Worm (Caenorhabditis elegans) whole organism, L1 larva: ENCODE results near the gene fbxb-91.
A peak's percentile ranks its signal among the peaks of the same experiment; 100 is the strongest.

Source experiments
- F16B12.6 ChIP-seq: fragments of 150-350 bp; optimal IDR thresholded peaks from 2 replicates; lab custom pipeline; 2014; ENCODE audit warnings: missing biosample characterization, missing genetic modification characterization
- alr-1 ChIP-seq: fragments of 200-800 bp; sonication (Bioruptor generic); optimal IDR thresholded peaks from 2 replicates; lab custom pipeline; 2018; ENCODE audit warnings: borderline replicate concordance, mild to moderate bottlenecking, missing genetic modification characterization, missing compliant biosample characterization
- ceh-82 ChIP-seq, 3 experiments: fragments of 150-350 bp in 1 of 3; sonication (generic microtip) in 2 of 3; optimal IDR thresholded peaks; 2 replicates each; lab custom pipeline; 2014 to 2017; ENCODE audit warnings: missing biosample characterization in 3 of 3, missing genetic modification characterization in 3 of 3
- dpl-1 ChIP-seq, 3 experiments: fragments of 150-350 bp in 2 of 3; sonication (generic microtip) in 1 of 3; optimal IDR thresholded peaks; 2 replicates each; lab custom pipeline; 2014 to 2017; ENCODE audit warnings: missing biosample characterization in 3 of 3, missing genetic modification characterization in 3 of 3, missing genetic modification reagents in 3 of 3
- efl-1 ChIP-seq, 4 experiments: fragments of 150-350 bp; optimal IDR thresholded peaks in 3 of 4; peaks in 1 of 4; 1 replicate in 1 of 4; 2 replicates in 3 of 4; lab custom pipeline; 2014; ENCODE audit warnings: missing biosample characterization in 2 of 4, missing genetic modification characterization in 2 of 4, missing genetic modification reagents in 2 of 4
- egl-27 ChIP-seq, 2 experiments: fragments of 150-350 bp in 1 of 2; sonication (generic microtip); optimal IDR thresholded peaks; 3 replicates each; lab custom pipeline; 2017 to 2018; ENCODE audit warnings: missing biosample characterization in 2 of 2, missing genetic modification characterization in 2 of 2, missing genetic modification reagents in 2 of 2
- elt-2 ChIP-seq: sonication (generic microtip); optimal IDR thresholded peaks from 2 replicates; lab custom pipeline; 2016; ENCODE audit warnings: missing genetic modification characterization, mild to moderate bottlenecking, inconsistent platforms, missing compliant biosample characterization, missing genetic modification reagents
- elt-3 ChIP-seq, 6 experiments: fragments of 150-350 bp in 1 of 6; sonication (generic microtip); optimal IDR thresholded peaks; 2 replicates each; lab custom pipeline; 2017 to 2018; ENCODE audit warnings: missing biosample characterization in 6 of 6, missing genetic modification characterization in 6 of 6, inconsistent platforms in 1 of 6
- ets-5 ChIP-seq: fragments of 200-800 bp; sonication (Bioruptor generic); IDR thresholded peaks from 2 replicates; pipeline ENCODE4 v1.3.6; 2022; ENCODE audit warnings: missing genetic modification characterization, missing compliant biosample characterization
- fkh-8 ChIP-seq: sonication (generic microtip); optimal IDR thresholded peaks from 2 replicates; lab custom pipeline; 2016; ENCODE audit warnings: mild to moderate bottlenecking, missing genetic modification characterization, missing compliant biosample characterization
- fos-1 ChIP-seq: fragments of 150-350 bp; optimal IDR thresholded peaks from 2 replicates; lab custom pipeline; 2014; ENCODE audit warnings: missing biosample characterization, missing genetic modification characterization
- hlh-17 ChIP-seq: fragments of 200-800 bp; sonication (Bioruptor generic); optimal IDR thresholded peaks from 2 replicates; lab custom pipeline; 2018; ENCODE audit warnings: missing genetic modification characterization, mild to moderate bottlenecking, missing compliant biosample characterization, moderate library complexity, borderline replicate concordance
- hpl-2 ChIP-seq: fragments of 150-350 bp; optimal IDR thresholded peaks from 2 replicates; lab custom pipeline; 2014; ENCODE audit warnings: missing biosample characterization, missing genetic modification reagents, missing genetic modification characterization
- lin-13 ChIP-seq: fragments of 150-350 bp; optimal IDR thresholded peaks from 2 replicates; lab custom pipeline; 2014; ENCODE audit warnings: missing biosample characterization, missing genetic modification reagents, missing genetic modification characterization
- lin-35 ChIP-seq, 2 experiments: fragments of 150-350 bp; optimal IDR thresholded peaks; 2 replicates each; lab custom pipeline; 2014; ENCODE audit warnings: missing biosample characterization in 2 of 2, missing genetic modification characterization in 2 of 2, missing genetic modification reagents in 2 of 2
- lin-39 ChIP-seq: fragments of 150-350 bp; optimal IDR thresholded peaks from 2 replicates; lab custom pipeline; 2014; ENCODE audit warnings: missing biosample characterization, missing genetic modification reagents, missing genetic modification characterization
- lir-3 ChIP-seq: sonication (generic microtip); optimal IDR thresholded peaks from 2 replicates; lab custom pipeline; 2016; ENCODE audit warnings: mild to moderate bottlenecking, missing genetic modification characterization, moderate library complexity, missing compliant biosample characterization; ENCODE audit not compliant: poor library complexity
- mdl-1 ChIP-seq, 2 experiments: fragments of 150-350 bp; optimal IDR thresholded peaks; 2 replicates each; lab custom pipeline; 2014 to 2017; ENCODE audit warnings: missing biosample characterization in 2 of 2, missing genetic modification characterization in 2 of 2, inconsistent platforms in 1 of 2
- nhr-11 ChIP-seq: fragments of 150-350 bp; optimal IDR thresholded peaks from 2 replicates; lab custom pipeline; 2014; ENCODE audit warnings: missing biosample characterization, missing genetic modification characterization
- nhr-12 ChIP-seq: sonication (generic microtip); optimal IDR thresholded peaks from 2 replicates; lab custom pipeline; 2017; ENCODE audit warnings: missing biosample characterization, missing genetic modification characterization
- nhr-71 ChIP-seq: sonication (generic microtip); optimal IDR thresholded peaks from 2 replicates; lab custom pipeline; 2016; ENCODE audit warnings: mild to moderate bottlenecking, missing genetic modification characterization, moderate library complexity, missing compliant biosample characterization
- nhr-90 ChIP-seq: sonication (generic microtip); optimal IDR thresholded peaks from 2 replicates; lab custom pipeline; 2016; ENCODE audit warnings: mild to moderate bottlenecking, missing genetic modification characterization, missing compliant biosample characterization; ENCODE audit not compliant: poor library complexity
- pag-3 ChIP-seq: sonication (generic microtip); optimal IDR thresholded peaks from 2 replicates; lab custom pipeline; 2017; ENCODE audit warnings: missing genetic modification characterization, mild to moderate bottlenecking, missing compliant biosample characterization, antibody characterized with exemption, borderline replicate concordance; ENCODE audit not compliant: insufficient read depth
- pqm-1 ChIP-seq: sonication (generic microtip); optimal IDR thresholded peaks from 3 replicates; lab custom pipeline; 2017; ENCODE audit warnings: missing biosample characterization, missing genetic modification characterization
- skn-1 ChIP-seq: fragments of 150-350 bp; optimal IDR thresholded peaks from 2 replicates; lab custom pipeline; 2014; ENCODE audit warnings: missing biosample characterization, missing genetic modification characterization
- snpc-4 ChIP-seq: fragments of 150-350 bp; optimal IDR thresholded peaks from 2 replicates; lab custom pipeline; 2014; ENCODE audit warnings: missing biosample characterization, missing genetic modification characterization
- snu-23 ChIP-seq: sonication (generic microtip); optimal IDR thresholded peaks from 2 replicates; lab custom pipeline; 2016; ENCODE audit warnings: missing genetic modification characterization, missing compliant biosample characterization
- unc-30 ChIP-seq: sonication (generic microtip); optimal IDR thresholded peaks from 2 replicates; lab custom pipeline; 2017; ENCODE audit warnings: missing biosample characterization, missing genetic modification characterization
- vab-15 ChIP-seq: sonication (generic microtip); optimal IDR thresholded peaks from 2 replicates; lab custom pipeline; 2017; ENCODE audit warnings: missing genotype, mild to moderate bottlenecking, missing genetic modification characterization, missing compliant biosample characterization
- zag-1 ChIP-seq: fragments of 150-350 bp; optimal IDR thresholded peaks from 2 replicates; lab custom pipeline; 2014; ENCODE audit warnings: missing biosample characterization, missing genetic modification characterization
- zip-4 ChIP-seq: fragments of 200-800 bp; sonication (Bioruptor generic); optimal IDR thresholded peaks from 2 replicates; lab custom pipeline; 2018; ENCODE audit warnings: mild to moderate bottlenecking, missing genetic modification characterization, moderate library complexity, missing compliant biosample characterization
- ztf-11 ChIP-seq, 2 experiments: sonication (generic microtip); optimal IDR thresholded peaks; 2 replicates each; lab custom pipeline; 2016 to 2017; ENCODE audit warnings: missing genetic modification characterization in 2 of 2, missing biosample characterization in 1 of 2, missing compliant biosample characterization in 1 of 2

Gene fbxb-91

DNA sequence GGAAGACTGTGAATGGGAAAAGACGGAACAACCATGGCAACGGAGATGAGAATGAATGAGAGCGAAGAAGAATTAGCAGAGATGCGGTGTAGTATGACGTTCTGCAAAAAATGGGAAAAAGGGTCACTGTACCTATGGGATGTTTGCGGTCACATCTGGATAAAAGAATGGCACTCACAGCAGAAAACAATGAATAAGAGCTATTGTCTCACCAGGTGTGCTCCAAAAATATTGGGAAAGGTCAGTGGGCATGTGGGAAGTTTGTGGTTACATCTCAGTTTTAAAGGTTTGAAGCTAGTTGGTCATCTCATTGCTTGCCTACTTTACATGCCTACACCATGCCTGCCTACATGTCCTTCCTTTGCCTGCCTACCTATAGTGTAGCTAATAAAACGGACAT, at the start of gene fbxb-91:
Gene fbxb-91 (minus strand): TSS at position 101 of the 400 bp plus-strand sequence.
- TF ChIP-seq zag-1 (tag; lab: Kevin White, UChicago) (no peak), alr-1 (tag; lab: Kevin White, UChicago) (no peak), F16B12.6 (tag; lab: Kevin White, UChicago) (no peak), dpl-1 (GFP tag; optimal IDR thresholded peaks at IDR 0.05; lab: Kevin White, UChicago) (no peak), ztf-11 (tag; optimal IDR thresholded peaks at IDR 0.05; lab: Kevin White, UChicago) (no peak), hlh-17 (GFP tag; lab: Kevin White, UChicago) (no peak), fkh-8 (tag; lab: Kevin White, UChicago) (no peak), vab-15 (no peak), nhr-90 (tag; lab: Kevin White, UChicago) (no peak), nhr-12 (tag; lab: Kevin White, UChicago) (no peak)
- TF ChIP-seq, all 84 proteins: peak for 0

DNA sequence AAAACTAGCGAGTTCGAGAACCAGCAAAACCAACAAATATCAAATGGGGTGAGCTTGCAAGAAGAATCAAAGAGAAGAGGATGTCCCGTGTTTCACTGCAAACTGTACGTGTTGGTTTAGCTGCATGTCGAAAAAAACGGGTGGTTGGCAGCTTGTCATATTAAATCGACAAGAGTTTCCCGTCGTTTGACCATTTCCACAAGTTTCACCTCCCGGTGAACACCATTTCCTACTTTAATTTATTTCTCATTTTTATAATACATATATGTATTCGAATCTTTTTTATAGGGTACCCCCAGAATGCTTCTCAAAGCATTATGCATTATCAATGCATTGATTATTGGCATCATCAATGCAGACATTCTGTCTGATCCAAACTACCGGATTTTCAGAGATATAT, 44.7 kb upstream of the fbxb-91 start, which contains the start of gene Y8A9A.2:
Gene Y8A9A.2 (plus strand): TSS at position 301 of the 400 bp plus-strand sequence.
- no peak for TF ChIP-seq unc-30 (tag; lab: Kevin White, UChicago)
- TF ChIP-seq efl-1 (optimal IDR thresholded peaks at IDR 0.05; lab: Kevin White, UChicago): no peak
- TF ChIP-seq efl-1 (GFP tag; optimal IDR thresholded peaks at IDR 0.05 in 1 of 2; lab: Kevin White, UChicago): peak in 1 of 2 experiments; percentile 25
- no peak for TF ChIP-seq nhr-71 (tag; lab: Kevin White, UChicago)
- no peak for TF ChIP-seq zag-1 (tag; lab: Kevin White, UChicago)

DNA sequence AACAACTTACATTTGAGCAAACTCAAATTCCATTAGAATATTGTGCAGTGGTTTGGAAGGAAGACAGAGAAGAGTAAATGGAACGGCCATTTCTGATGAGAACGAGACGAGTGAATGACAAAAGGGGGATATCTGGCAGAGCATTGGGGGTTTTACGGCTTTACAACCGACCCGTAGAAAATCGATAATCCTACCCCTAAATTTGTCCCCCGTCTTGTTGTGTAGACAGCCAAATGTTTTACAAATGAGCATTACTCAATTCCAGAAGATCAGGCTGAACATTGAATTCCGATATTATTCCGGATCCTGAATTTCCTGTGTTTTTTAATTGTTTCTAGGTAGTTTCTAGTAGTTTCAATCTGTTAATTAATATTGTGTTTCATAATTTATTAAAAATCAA, 42.8 kb upstream of the fbxb-91 start, which contains the start of gene fbxb-99:
Gene fbxb-99 (minus strand): TSS at position 101 of the 400 bp plus-strand sequence.
- TF ChIP-seq skn-1 (tag; lab: Kevin White, UChicago) (no peak), lin-35 (GFP tag; optimal IDR thresholded peaks at IDR 0.05; lab: Kevin White, UChicago) (no peak), egl-27 (tag; optimal IDR thresholded peaks at IDR 0.05; lab: Kevin White, UChicago) (no peak), zip-4 (no peak), nhr-11 (tag; lab: Kevin White, UChicago) (no peak), lin-13 (GFP tag; lab: Kevin White, UChicago) (no peak), mdl-1 (tag; optimal IDR thresholded peaks at IDR 0.05; lab: Kevin White, UChicago) (no peak), hpl-2 (GFP tag; lab: Kevin White, UChicago) (no peak), pag-3 (tag; lab: Kevin White, UChicago) (no peak), vab-15 (no peak), unc-30 (tag; lab: Kevin White, UChicago) (no peak), zag-1 (tag; lab: Kevin White, UChicago) (no peak)
- TF ChIP-seq, all 84 proteins: peak for 0

DNA sequence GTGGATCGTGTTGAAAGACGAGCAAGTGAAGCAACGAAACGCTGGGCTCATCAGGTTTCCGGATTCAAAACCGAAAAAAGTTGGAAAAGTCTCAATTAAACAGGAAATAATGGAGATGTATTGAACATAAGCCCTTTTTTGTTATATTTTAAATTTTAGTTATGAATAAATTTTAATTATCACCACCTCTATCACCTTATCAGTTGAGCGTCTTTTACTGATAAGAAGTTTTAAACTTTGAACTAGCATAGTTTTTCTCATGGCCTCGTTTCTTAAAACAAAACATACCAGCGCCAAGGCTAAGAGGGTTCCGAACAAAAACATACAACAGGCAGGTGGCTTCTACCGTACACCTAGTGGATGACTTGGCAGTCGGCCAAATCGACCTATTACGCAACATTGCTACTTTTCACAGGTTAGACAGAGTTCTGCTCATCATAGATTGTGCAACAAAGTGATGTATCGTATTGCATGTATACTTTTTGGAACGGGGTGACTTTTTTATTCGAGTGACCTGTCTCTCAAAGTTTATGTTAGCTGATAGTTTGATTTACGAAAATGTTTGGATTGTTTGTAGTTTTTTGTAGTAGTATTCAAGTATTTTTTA, 37.9 kb upstream of the fbxb-91 start:
- TF ChIP-seq fos-1 (tag; lab: Kevin White, UChicago) (no peak), ceh-82 (tag; optimal IDR thresholded peaks at IDR 0.05; lab: Kevin White, UChicago) (no peak), fkh-8 (tag; lab: Kevin White, UChicago) (no peak), elt-2 (tag; lab: Kevin White, UChicago) (peak; percentile 77), elt-3 (tag; optimal IDR thresholded peaks at IDR 0.05; lab: Kevin White, UChicago) (no peak), snu-23 (GFP tag; lab: Kevin White, UChicago) (no peak), ets-5 (GFP tag; lab: Robert Waterston, UW) (no peak), lir-3 (tag; lab: Kevin White, UChicago) (no peak), efl-1 (optimal IDR thresholded peaks at IDR 0.05; lab: Kevin White, UChicago) (no peak), efl-1 (GFP tag; optimal IDR thresholded peaks at IDR 0.05 in 1 of 2; lab: Kevin White, UChicago) (peak in 1 of 2 experiments; percentile 78), lin-39 (tag; lab: Kevin White, UChicago) (no peak), snpc-4 (tag; lab: Kevin White, UChicago) (no peak), zag-1 (tag; lab: Kevin White, UChicago) (no peak), nhr-11 (tag; lab: Kevin White, UChicago) (no peak), pqm-1 (tag; lab: Kevin White, UChicago) (no peak), skn-1 (tag; lab: Kevin White, UChicago) (no peak)
